Fruit fly (Drosophila melanogaster): ENCODE measurements around the gene COX7AL.

dm6 chr3R:8317709-8318335 is 25.6 kb upstream of the COX7AL start:
- TF ChIP-seq usp (GFP tag; optimal IDR thresholded peaks at IDR 0.05) (no peak), CG8478 (optimal IDR thresholded peaks at IDR 0.05) (no peak), EcR (GFP tag; optimal IDR thresholded peaks at IDR 0.05) (no peak)

All from whole organism.